Worm (Caenorhabditis elegans) whole organism, L2 larva: ENCODE data around the gene Y24F12A.1.

Experiments used
- lin-13 ChIP-seq: fragments of 150-350 bp; optimal IDR thresholded peaks from 2 replicates; lab custom pipeline; 2014; ENCODE audit warnings: missing biosample characterization, missing genetic modification reagents, missing genetic modification characterization
- zag-1 ChIP-seq: fragments of 150-350 bp; optimal IDR thresholded peaks from 2 replicates; lab custom pipeline; 2014; ENCODE audit warnings: missing biosample characterization, missing genetic modification characterization

DNA sequence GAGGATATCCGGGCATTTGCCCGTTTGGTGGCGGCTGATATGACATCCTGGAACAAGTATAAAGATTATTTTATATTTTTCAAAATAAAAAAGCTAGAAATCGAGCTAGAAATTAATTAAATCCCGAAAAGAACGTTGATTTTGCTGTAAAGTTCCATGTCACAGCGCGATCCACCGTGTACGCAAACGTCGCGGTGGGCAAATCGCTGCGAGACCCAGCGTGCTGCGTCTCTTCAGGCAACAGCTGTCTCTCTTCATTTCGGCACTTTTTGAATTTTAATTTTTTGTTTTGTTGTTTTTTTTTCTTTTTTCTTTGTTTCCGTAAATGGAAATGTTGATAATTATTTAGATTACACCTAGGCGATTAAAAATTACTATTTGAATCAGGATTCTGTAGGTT lies 38.9 kb upstream of the Y24F12A.1 start, which contains the start of gene sec-24.1:
- TF ChIP-seq lin-13 (GFP tag; lab: Kevin White, UChicago) (peak; percentile 87), zag-1 (tag; lab: Kevin White, UChicago) (no peak)
